Worm (Caenorhabditis elegans) whole organism, early embryonic: ENCODE measurements around the gene F13A7.14.

Experiments
- F13C5.2 ChIP-seq: sonication (generic microtip); optimal IDR thresholded peaks from 2 replicates; lab custom pipeline; 2017; ENCODE audit warnings: mild to moderate bottlenecking, missing genetic modification characterization, inconsistent platforms, missing compliant biosample characterization
- aly-1 ChIP-seq: sonication (generic microtip); optimal IDR thresholded peaks from 2 replicates; lab custom pipeline; 2016; ENCODE audit warnings: missing genetic modification characterization, missing compliant biosample characterization
- ama-1 ChIP-seq: fragments of 150-350 bp; optimal IDR thresholded peaks from 2 replicates; lab custom pipeline; 2014
- ceh-36 ChIP-seq: sonication (generic microtip); optimal IDR thresholded peaks from 2 replicates; lab custom pipeline; 2016; ENCODE audit warnings: missing genetic modification characterization, inconsistent platforms, missing compliant biosample characterization
- ets-7 ChIP-seq: sonication (generic microtip); optimal IDR thresholded peaks from 2 replicates; lab custom pipeline; 2016; ENCODE audit warnings: missing genotype, missing genetic modification characterization, missing compliant biosample characterization
- hmg-4 ChIP-seq: fragments of 200-800 bp; sonication (Bioruptor generic); optimal IDR thresholded peaks from 2 replicates; lab custom pipeline; 2018; ENCODE audit warnings: mild to moderate bottlenecking, missing genetic modification characterization, missing compliant biosample characterization
- hnd-1 ChIP-seq: sonication (generic microtip); optimal IDR thresholded peaks from 2 replicates; lab custom pipeline; 2016; ENCODE audit warnings: missing genetic modification characterization, missing compliant biosample characterization
- pes-1 ChIP-seq: fragments of 200-800 bp; sonication (Bioruptor generic); IDR thresholded peaks from 2 replicates; pipeline ENCODE4 v1.3.6; 2022; ENCODE audit warnings: missing genetic modification reagents, missing genetic modification characterization, missing compliant biosample characterization
- scrt-1 ChIP-seq: fragments of 200-800 bp; sonication (Bioruptor generic); IDR thresholded peaks from 2 replicates; pipeline ENCODE4 v1.3.6; 2022; ENCODE audit warnings: missing genetic modification characterization, missing compliant biosample characterization
- tbx-11 ChIP-seq: fragments of 200-800 bp; sonication (Bioruptor generic); IDR thresholded peaks from 2 replicates; pipeline ENCODE4 v1.3.6; 2022; ENCODE audit warnings: missing genetic modification characterization, missing compliant biosample characterization
- tbx-37 ChIP-seq: fragments of 200-800 bp; sonication (Bioruptor generic); conservative IDR thresholded peaks from 2 replicates; pipeline ENCODE4 v1.3.6; 2022; ENCODE audit warnings: missing genetic modification reagents, missing genetic modification characterization, missing compliant biosample characterization

- TF ChIP-seq tbx-37 = no peak
- TF ChIP-seq tbx-11 = no peak
- TF ChIP-seq scrt-1 = no peak
- TF ChIP-seq ama-1 (lab: Kevin White, UChicago) = no peak
- no peak for TF ChIP-seq ceh-36 (tag; lab: Kevin White, UChicago)
- TF ChIP-seq hmg-4 (GFP tag; lab: Kevin White, UChicago) = no peak
- TF ChIP-seq hnd-1 = no peak
- TF ChIP-seq F13C5.2 (tag; lab: Kevin White, UChicago) = no peak
- no peak for TF ChIP-seq aly-1
- no peak for TF ChIP-seq pes-1 (GFP tag; lab: Robert Waterston, UW)
- no peak for TF ChIP-seq ets-7
Measured at ce11 chrV:16382949-16383348, 18.7 kb upstream of the F13A7.14 start.
